Worm (Caenorhabditis elegans) whole organism, late embryonic: Measurements from ENCODE around the gene C27H5.6.

Source experiments
- F13H6.1 ChIP-seq: sonication (generic microtip); optimal IDR thresholded peaks from 2 replicates; lab custom pipeline; 2016; ENCODE audit warnings: missing genetic modification characterization, missing compliant biosample characterization
- ama-1 ChIP-seq: fragments of 150-350 bp; optimal IDR thresholded peaks from 2 replicates; lab custom pipeline; 2014
- ceh-9 ChIP-seq: sonication (generic microtip); optimal IDR thresholded peaks from 2 replicates; lab custom pipeline; 2016; ENCODE audit warnings: mild to moderate bottlenecking, missing genetic modification characterization, inconsistent platforms, missing compliant biosample characterization
- elt-2 ChIP-seq: sonication (generic microtip); optimal IDR thresholded peaks from 2 replicates; lab custom pipeline; 2016; ENCODE audit warnings: missing genetic modification reagents, missing genetic modification characterization, missing compliant biosample characterization
- pha-2 ChIP-seq: sonication (generic microtip); optimal IDR thresholded peaks from 2 replicates; lab custom pipeline; 2017; ENCODE audit warnings: mild to moderate bottlenecking, missing genetic modification characterization, missing compliant biosample characterization

DNA sequence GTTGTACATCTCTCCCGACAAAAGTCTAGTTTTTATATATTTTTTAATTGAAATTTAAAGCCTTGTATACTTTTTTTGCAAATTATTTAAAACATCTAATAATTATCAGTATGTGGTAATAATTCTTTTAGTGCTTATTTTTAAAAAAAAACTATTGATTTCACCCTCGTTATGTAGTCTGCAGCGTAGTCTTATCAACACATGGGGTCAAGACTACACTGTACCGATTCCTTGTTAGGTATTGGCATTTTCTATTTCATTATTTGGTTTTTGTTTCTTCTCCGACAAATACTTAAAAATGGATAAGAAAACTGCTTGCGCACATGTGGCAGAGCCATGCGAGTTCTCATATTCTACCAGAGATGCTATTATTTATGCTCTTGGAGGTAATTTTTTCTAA is 9.0 kb upstream of the C27H5.6 start, which contains the start of gene maoc-1:
- TF ChIP-seq ceh-9 (tag; lab: Kevin White, UChicago): no peak
- no peak for TF ChIP-seq F13H6.1 (tag; lab: Kevin White, UChicago)
- no peak for TF ChIP-seq ama-1 (lab: Kevin White, UChicago)
- TF ChIP-seq elt-2 (tag; lab: Kevin White, UChicago): peak; percentile 16
- TF ChIP-seq pha-2 (tag; lab: Kevin White, UChicago): no peak
